Fruit fly (Drosophila melanogaster): Measurements from ENCODE around the gene Prps.

The Prps gene

DNA sequence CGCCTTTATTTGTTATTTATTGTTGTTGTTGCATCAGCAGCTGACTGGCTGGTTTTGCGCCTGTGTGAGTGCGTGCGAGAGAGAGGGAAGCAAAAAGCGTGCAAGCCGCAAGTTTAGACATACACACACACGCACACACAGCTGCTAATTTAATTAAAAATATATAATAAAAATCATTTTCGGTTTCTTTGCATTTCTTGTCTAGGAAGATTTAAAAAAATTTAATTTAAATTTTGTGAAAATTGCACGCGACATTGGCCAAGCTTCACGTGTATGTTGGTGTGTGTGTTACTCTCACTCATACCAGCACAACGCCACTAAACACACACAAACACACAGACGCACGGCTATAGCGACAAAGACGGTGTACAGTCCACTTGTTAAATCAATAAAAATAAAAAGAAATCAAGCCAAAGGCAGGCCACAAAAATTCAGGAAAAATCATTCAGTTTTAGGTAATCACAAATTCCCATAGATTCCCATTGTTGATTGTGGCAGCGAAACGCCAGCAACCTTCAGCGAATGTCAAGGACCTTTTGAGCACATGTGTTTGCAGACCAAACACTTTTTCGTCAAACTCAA, 2.9 kb downstream of the Prps start (continued):
- TF ChIP-seq emc (GFP tag; optimal IDR thresholded peaks at IDR 0.05) (no peak), CG6254 (GFP tag; optimal IDR thresholded peaks at IDR 0.05) (peak; percentile 31), CG12391 (tag; optimal IDR thresholded peaks at IDR 0.05) (peak; percentile 31), Hmr (GFP tag; optimal IDR thresholded peaks at IDR 0.05) (peak; percentile 19), Sox102F (GFP tag; optimal IDR thresholded peaks at IDR 0.05) (peak; percentile 48), CG3995 (GFP tag; optimal IDR thresholded peaks at IDR 0.05) (no peak), gcm (GFP tag; optimal IDR thresholded peaks at IDR 0.05) (no peak), prd (optimal IDR thresholded peaks at IDR 0.05) (no peak), prd (GFP tag; IDR thresholded peaks at IDR 0.05) (peak; percentile 43; the same call in 2 of the 3 replicates), CG33557 (GFP tag; optimal IDR thresholded peaks at IDR 0.05) (no peak), Trl (optimal IDR thresholded peaks at IDR 0.05) (peak in 1 of 2 experiments; percentile 2), Trl (GFP tag; optimal IDR thresholded peaks at IDR 0.05) (no peak), CG7556 (GFP tag; optimal IDR thresholded peaks at IDR 0.05) (no peak), CG11696 (GFP tag; IDR thresholded peaks at IDR 0.05) (0 out of 2 replicates have a peak, but pooled peaks have one; percentile 26), CG1603 (tag; optimal IDR thresholded peaks at IDR 0.05) (no peak), Hand (GFP tag; optimal IDR thresholded peaks at IDR 0.05) (no peak), CG17328 (GFP tag; IDR thresholded peaks at IDR 0.05) (peak; percentile 44; the same call in 1 of the 2 replicates), Mes4 (GFP tag; optimal IDR thresholded peaks at IDR 0.05) (no peak), PHDP (tag; optimal IDR thresholded peaks at IDR 0.05) (peak; percentile 4), CG11456 (GFP tag; IDR thresholded peaks at IDR 0.05) (no peak), Eip74EF (GFP tag; optimal IDR thresholded peaks at IDR 0.05) (no peak), cg (GFP tag; optimal IDR thresholded peaks at IDR 0.05) (peak; percentile 76), zen (tag; optimal IDR thresholded peaks at IDR 0.05) (no peak), mld (GFP tag; IDR thresholded peaks at IDR 0.05; ENCODE audit: partially characterized antibody) (0 out of 3 replicates have a peak, but pooled peaks have one; percentile 12), ssp (GFP tag; IDR thresholded peaks at IDR 0.05) (0 out of 2 replicates have a peak, but pooled peaks have one; percentile 20), ttk (GFP tag; IDR thresholded peaks at IDR 0.05) (0 out of 2 replicates have a peak, but pooled peaks have one; percentile 21), Xrp1 (GFP tag; IDR thresholded peaks at IDR 0.05) (peak; percentile 56; the same call in 1 of the 2 replicates), Ets65A (GFP tag) (no peak), dimm (GFP tag; IDR thresholded peaks at IDR 0.05) (no peak), zfh2 (GFP tag; optimal IDR thresholded peaks at IDR 0.05) (no peak), sens (GFP tag) (peak; percentile 71), Sox100B (GFP tag; optimal IDR thresholded peaks at IDR 0.05) (peak; percentile 6), wdn (GFP tag; IDR thresholded peaks at IDR 0.05) (0 out of 2 replicates have a peak, but pooled peaks have one; percentile 35), Hey (tag; optimal IDR thresholded peaks at IDR 0.05) (no peak), CG18599 (GFP tag; optimal IDR thresholded peaks at IDR 0.05) (peak; percentile 28), CG8089 (GFP tag; optimal IDR thresholded peaks at IDR 0.05) (no peak), cwo (GFP tag; optimal IDR thresholded peaks at IDR 0.05) (peak; percentile 70), gro (GFP tag; optimal IDR thresholded peaks at IDR 0.05) (no peak), Hr51 (GFP tag; optimal IDR thresholded peaks at IDR 0.05) (no peak), CG4360 (GFP tag; IDR thresholded peaks at IDR 0.05) (peak; percentile 67), Rfx (GFP tag; IDR thresholded peaks at IDR 0.05) (no peak), CG5180 (GFP tag; optimal IDR thresholded peaks at IDR 0.05) (no peak), Dbx (GFP tag; IDR thresholded peaks at IDR 0.05) (0 out of 3 replicates have a peak, but pooled peaks have one; percentile 6), CG32767 (GFP tag; IDR thresholded peaks at IDR 0.05) (0 out of 2 replicates have a peak, but pooled peaks have one; percentile 16), CG6272 (GFP tag; IDR thresholded peaks at IDR 0.05) (no peak), HmgZ (tag; optimal IDR thresholded peaks at IDR 0.05) (no peak), fd64A (GFP tag; optimal IDR thresholded peaks at IDR 0.05) (no peak), CG3163 (GFP tag; optimal IDR thresholded peaks at IDR 0.05) (no peak), CG11695 (GFP tag; IDR thresholded peaks at IDR 0.05) (peak; percentile 63; the same call in 2 of the 3 replicates), CG10462 (GFP tag; optimal IDR thresholded peaks at IDR 0.05) (no peak)

Data from whole organism, embryonic.